Fruit fly (Drosophila melanogaster) whole organism, embryonic: ENCODE measurements around the gene CG1840.

ENCODE experiments used
- Aef1 ChIP-seq: fragments of 200-800 bp; sonication (Bioruptor generic); IDR thresholded peaks from 3 replicates; pipeline ENCODE4 v1.3.6; 2022; ENCODE audit warnings: missing biosample characterization, missing genetic modification characterization
- Atf3 ChIP-seq: fragments of 200-800 bp; sonication (Bioruptor generic); optimal IDR thresholded peaks from 3 replicates; lab custom pipeline; 2016; ENCODE audit warnings: missing biosample characterization, missing genetic modification characterization
- B-H2 ChIP-seq: fragments of 200-800 bp; sonication (Bioruptor generic); optimal IDR thresholded peaks from 2 replicates; lab custom pipeline; 2018; ENCODE audit warnings: missing biosample characterization, mild to moderate bottlenecking, missing genetic modification characterization
- CG10321 ChIP-seq: fragments of 200-800 bp; sonication (Bioruptor generic); IDR thresholded peaks from 2 replicates; pipeline ENCODE4 v1.3.6; 2022; ENCODE audit warnings: missing biosample characterization, missing genetic modification characterization
- CG11247 ChIP-seq: fragments of 200-800 bp; sonication (Bioruptor generic); IDR thresholded peaks from 2 replicates; pipeline ENCODE4 v1.3.6; 2022; ENCODE audit warnings: missing biosample characterization, missing genetic modification characterization
- CG13775 ChIP-seq: fragments of 200-800 bp; sonication (Bioruptor generic); optimal IDR thresholded peaks from 3 replicates; lab custom pipeline; 2017; ENCODE audit warnings: missing biosample characterization, mild to moderate bottlenecking, missing genetic modification characterization
- CG14014 ChIP-seq: fragments of 200-800 bp; sonication (Bioruptor generic); IDR thresholded peaks from 2 replicates; pipeline ENCODE4 v1.3.6; 2022; ENCODE audit warnings: missing biosample characterization, missing genetic modification characterization
- CG14965 ChIP-seq: fragments of 200-800 bp; sonication (Bioruptor generic); optimal IDR thresholded peaks from 2 replicates; lab custom pipeline; 2016; ENCODE audit warnings: missing biosample characterization, missing genetic modification characterization, borderline replicate concordance
- CG15514 ChIP-seq: fragments of 200-800 bp; sonication (Bioruptor generic); optimal IDR thresholded peaks from 3 replicates; lab custom pipeline; 2017; ENCODE audit warnings: missing biosample characterization, missing genetic modification characterization, mild to moderate bottlenecking, moderate library complexity, missing genetic modification reagents
- CG1647 ChIP-seq: fragments of 200-800 bp; sonication (Bioruptor generic); optimal IDR thresholded peaks from 3 replicates; lab custom pipeline; 2016; ENCODE audit warnings: missing biosample characterization, missing genetic modification characterization
- CG17802 ChIP-seq: fragments of 200-800 bp; sonication (Bioruptor generic); optimal IDR thresholded peaks from 2 replicates; lab custom pipeline; 2018; ENCODE audit warnings: missing biosample characterization, mild to moderate bottlenecking, missing genetic modification characterization, moderate library complexity
- CG30431 ChIP-seq: fragments of 200-800 bp; sonication (Bioruptor generic); optimal IDR thresholded peaks from 2 replicates; lab custom pipeline; 2017; ENCODE audit warnings: missing biosample characterization, missing genetic modification characterization
- CG31365 ChIP-seq: fragments of 200-800 bp; sonication (Bioruptor generic); optimal IDR thresholded peaks from 2 replicates; lab custom pipeline; 2018; ENCODE audit warnings: missing biosample characterization, mild to moderate bottlenecking, missing genetic modification characterization
- CG4404 ChIP-seq: fragments of 200-800 bp; sonication (Bioruptor generic); IDR thresholded peaks from 2 replicates; pipeline ENCODE4 v1.3.6; 2022; ENCODE audit warnings: missing biosample characterization, missing genetic modification characterization
- CG6175 ChIP-seq: fragments of 200-800 bp; sonication (Bioruptor generic); IDR thresholded peaks from 3 replicates; pipeline ENCODE4 v1.3.6; 2022; ENCODE audit warnings: missing biosample characterization, missing genetic modification characterization
- CG6254 ChIP-seq: fragments of 200-800 bp; sonication (Bioruptor generic); optimal IDR thresholded peaks from 3 replicates; lab custom pipeline; 2017; ENCODE audit warnings: mild to moderate bottlenecking, missing biosample characterization, missing genetic modification reagents, missing genetic modification characterization
- CG6272 ChIP-seq: fragments of 200-800 bp; sonication (Bioruptor generic); IDR thresholded peaks from 2 replicates; pipeline ENCODE4 v1.3.6; 2022; ENCODE audit warnings: missing biosample characterization, missing genetic modification characterization
- CG7271 ChIP-seq: fragments of 200-800 bp; sonication (Bioruptor generic); optimal IDR thresholded peaks from 2 replicates; lab custom pipeline; 2018; ENCODE audit warnings: missing biosample characterization, mild to moderate bottlenecking, missing genetic modification characterization, moderate library complexity
- CG7556 ChIP-seq: fragments of 200-800 bp; sonication (Bioruptor generic); optimal IDR thresholded peaks from 2 replicates; lab custom pipeline; 2017; ENCODE audit warnings: missing biosample characterization, mild to moderate bottlenecking, missing genetic modification characterization
- CG9932 ChIP-seq: fragments of 200-800 bp; sonication (Bioruptor generic); IDR thresholded peaks from 2 replicates; pipeline ENCODE4 v1.3.6; 2022; ENCODE audit warnings: missing biosample characterization, missing genetic modification characterization
- CkIIα-i1 ChIP-seq: fragments of 200-800 bp; sonication (Bioruptor generic); IDR thresholded peaks from 2 replicates; pipeline ENCODE4 v1.3.6; 2022; ENCODE audit warnings: missing biosample characterization, missing genetic modification characterization
- Dip2 ChIP-seq: fragments of 200-800 bp; sonication (Bioruptor generic); IDR thresholded peaks from 2 replicates; pipeline ENCODE4 v1.3.6; 2022; ENCODE audit warnings: missing biosample characterization, missing genetic modification characterization
- Dp ChIP-seq: fragments of 200-800 bp; sonication (Bioruptor generic); optimal IDR thresholded peaks from 2 replicates; lab custom pipeline; 2018; ENCODE audit warnings: missing biosample characterization, mild to moderate bottlenecking, missing genetic modification characterization, moderate library complexity
- Fer3 ChIP-seq: fragments of 200-800 bp; sonication (Bioruptor generic); optimal IDR thresholded peaks from 2 replicates; lab custom pipeline; 2018; ENCODE audit warnings: missing biosample characterization, mild to moderate bottlenecking, missing genetic modification characterization, moderate library complexity
- HmgD ChIP-seq: fragments of 200-800 bp; sonication (Bioruptor generic); optimal IDR thresholded peaks from 3 replicates; lab custom pipeline; 2016; ENCODE audit warnings: missing biosample characterization, missing genetic modification characterization
- Max ChIP-seq: fragments of 200-800 bp; sonication (Bioruptor generic); optimal IDR thresholded peaks from 2 replicates; lab custom pipeline; 2016; ENCODE audit warnings: missing biosample characterization, mild to moderate bottlenecking, missing genetic modification characterization
- Neu2 ChIP-seq: fragments of 200-800 bp; sonication (Bioruptor generic); optimal IDR thresholded peaks from 3 replicates; lab custom pipeline; 2016; ENCODE audit warnings: missing biosample characterization, missing genetic modification characterization, borderline replicate concordance
- Ptx1 ChIP-seq: fragments of 200-800 bp; sonication (Bioruptor generic); IDR thresholded peaks from 2 replicates; pipeline ENCODE4 v1.3.6; 2022; ENCODE audit warnings: missing biosample characterization, missing genetic modification characterization
- Sin3A ChIP-seq: fragments of >200 bp; optimal IDR thresholded peaks from 2 replicates; lab custom pipeline; 2018
- btn ChIP-seq: fragments of 200-800 bp; sonication (Bioruptor generic); optimal IDR thresholded peaks from 2 replicates; lab custom pipeline; 2016; ENCODE audit warnings: missing biosample characterization, missing genetic modification characterization
- chif ChIP-seq, 2 experiments: fragments of 200-800 bp; sonication (Bioruptor generic); optimal IDR thresholded peaks; 3 replicates each; lab custom pipeline; 2016; ENCODE audit warnings: missing biosample characterization in 2 of 2, missing genetic modification characterization in 2 of 2
- crc ChIP-seq: fragments of 200-800 bp; sonication (Bioruptor generic); optimal IDR thresholded peaks from 2 replicates; lab custom pipeline; 2016; ENCODE audit warnings: missing biosample characterization, missing genetic modification characterization
- disco-r ChIP-seq: fragments of 200-800 bp; sonication (Bioruptor generic); optimal IDR thresholded peaks from 2 replicates; lab custom pipeline; 2016; ENCODE audit warnings: missing biosample characterization, missing genetic modification characterization
- emc ChIP-seq: fragments of 200-800 bp; sonication (Bioruptor generic); optimal IDR thresholded peaks from 2 replicates; lab custom pipeline; 2016; ENCODE audit warnings: missing biosample characterization, missing genetic modification characterization
- fd102C ChIP-seq: fragments of 200-800 bp; sonication (Bioruptor generic); optimal IDR thresholded peaks from 2 replicates; lab custom pipeline; 2018; ENCODE audit warnings: missing biosample characterization, mild to moderate bottlenecking, missing genetic modification characterization, moderate library complexity
- fd64A ChIP-seq: fragments of 200-800 bp; sonication (Bioruptor generic); optimal IDR thresholded peaks from 3 replicates; lab custom pipeline; 2018; ENCODE audit warnings: missing biosample characterization, mild to moderate bottlenecking, missing genetic modification characterization
- gce ChIP-seq: fragments of 200-800 bp; sonication (Bioruptor generic); IDR thresholded peaks from 3 replicates; pipeline ENCODE4 v1.3.6; 2022; ENCODE audit warnings: missing biosample characterization, missing genetic modification characterization
- grau ChIP-seq: fragments of 200-800 bp; optimal IDR thresholded peaks from 3 replicates; lab custom pipeline; 2019; ENCODE audit warnings: missing biosample characterization, mild to moderate bottlenecking, missing genetic modification characterization, moderate library complexity
- gro ChIP-seq: fragments of 200-800 bp; sonication (Bioruptor generic); optimal IDR thresholded peaks from 2 replicates; lab custom pipeline; 2016; ENCODE audit warnings: missing biosample characterization, missing genetic modification characterization
- lmd ChIP-seq: fragments of 200-800 bp; sonication (Bioruptor generic); IDR thresholded peaks from 2 replicates; pipeline ENCODE4 v1.3.6; 2022; ENCODE audit warnings: missing biosample characterization, missing genetic modification characterization
- onecut ChIP-seq: fragments of 200-800 bp; sonication (Bioruptor generic); IDR thresholded peaks from 2 replicates; pipeline ENCODE4 v1.3.6; 2022; ENCODE audit warnings: missing biosample characterization, missing genetic modification characterization
- pan ChIP-seq, 4 experiments: fragments of >200 bp in 3 of 4; fragments of 200-800 bp in 1 of 4; sonication (Bioruptor generic) in 1 of 4; optimal IDR thresholded peaks in 3 of 4; IDR thresholded peaks in 1 of 4; 2 replicates each; pipeline versions ENCODE4 v1.3.6 to Lab custom; 2017 to 2022; ENCODE audit warnings: missing biosample characterization in 2 of 4, missing genetic modification characterization in 2 of 4, mixed read lengths in 1 of 4
- pb ChIP-seq: fragments of 200-800 bp; sonication (Bioruptor generic); optimal IDR thresholded peaks from 3 replicates; lab custom pipeline; 2016; ENCODE audit warnings: missing biosample characterization, missing genetic modification characterization
- sc ChIP-seq, 3 experiments: fragments of >200 bp in 2 of 3; fragments of 200-800 bp in 1 of 3; sonication (Bioruptor generic) in 1 of 3; optimal IDR thresholded peaks; 2 replicates in 2 of 3; 3 replicates in 1 of 3; lab custom pipeline; 2017; ENCODE audit warnings: mild to moderate bottlenecking in 1 of 3, missing biosample characterization in 1 of 3, missing genetic modification characterization in 1 of 3, missing genetic modification reagents in 1 of 3
- sd ChIP-seq: fragments of 200-800 bp; sonication (Bioruptor generic); optimal IDR thresholded peaks from 3 replicates; lab custom pipeline; 2018; ENCODE audit warnings: missing biosample characterization, mild to moderate bottlenecking, missing genetic modification characterization, moderate library complexity
- sima ChIP-seq: fragments of 200-800 bp; sonication (Bioruptor generic); optimal IDR thresholded peaks from 2 replicates; lab custom pipeline; 2016; ENCODE audit warnings: missing biosample characterization, missing genetic modification characterization
- sob ChIP-seq: fragments of 200-800 bp; sonication (Bioruptor generic); IDR thresholded peaks from 2 replicates; pipeline ENCODE4 v1.3.6; 2022; ENCODE audit warnings: missing biosample characterization, missing genetic modification characterization
- trh ChIP-seq: fragments of 200-800 bp; sonication (Bioruptor generic); optimal IDR thresholded peaks from 2 replicates; lab custom pipeline; 2016; ENCODE audit warnings: missing biosample characterization, missing genetic modification characterization
- wek ChIP-seq: fragments of 200-800 bp; sonication (Bioruptor generic); optimal IDR thresholded peaks from 3 replicates; lab custom pipeline; 2018; ENCODE audit warnings: missing biosample characterization, mild to moderate bottlenecking, missing genetic modification characterization, moderate library complexity
- zen ChIP-seq: fragments of 200-800 bp; sonication (Bioruptor generic); optimal IDR thresholded peaks from 3 replicates; lab custom pipeline; 2018; ENCODE audit warnings: missing biosample characterization, mild to moderate bottlenecking, missing genetic modification characterization, moderate library complexity

The CG1840 gene

DNA sequence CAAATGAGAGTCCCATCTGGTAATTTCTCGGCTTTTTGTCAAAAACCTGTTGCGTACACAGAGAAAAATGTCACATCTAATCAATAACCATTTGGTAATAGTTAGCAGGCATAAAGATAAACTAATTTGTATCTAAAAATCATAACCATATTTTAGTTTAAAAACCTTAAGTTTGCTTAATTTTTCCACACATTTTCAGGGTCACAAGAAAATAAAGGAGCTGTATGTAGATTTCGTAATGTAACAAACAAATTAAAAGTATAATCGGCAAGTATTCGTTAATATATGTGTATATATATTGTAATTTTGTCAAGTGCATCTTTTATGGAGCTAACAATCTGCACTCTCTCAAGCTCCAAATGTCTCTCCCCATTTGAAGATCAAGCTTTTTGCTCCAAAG lies 32.8 kb downstream of the CG1840 start (continued):
- TF ChIP-seq sc (optimal IDR thresholded peaks at IDR 0.05; lab: Kevin White, UChicago) (no peak), sc (GFP tag; optimal IDR thresholded peaks at IDR 0.05; lab: Kevin White, UChicago) (peak; percentile 80), sd (tag; lab: Kevin White, UChicago) (peak; percentile 79), emc (GFP tag; lab: Kevin White, UChicago) (no peak), disco-r (peak; percentile 52), CG13775 (GFP tag; lab: Kevin White, UChicago) (peak; percentile 81), chif (GFP tag; optimal IDR thresholded peaks at IDR 0.05; lab: Kevin White, UChicago) (peak; percentile 58 to 71), Atf3 (GFP tag; lab: Kevin White, UChicago) (peak; percentile 43), Ptx1 (GFP tag; lab: Robert Waterston, UW) (peak; percentile 94), CG7271 (peak; percentile 8), CkIIα-i1 (no peak), CG6175 (GFP tag; lab: Robert Waterston, UW) (peak; percentile 82; the same call in 2 of the 3 replicates), trh (GFP tag; lab: Kevin White, UChicago) (peak; percentile 82), sima (GFP tag; lab: Kevin White, UChicago) (no peak), CG1647 (GFP tag; lab: Kevin White, UChicago) (peak; percentile 41), wek (GFP tag; lab: Kevin White, UChicago) (peak; percentile 67), gro (GFP tag; lab: Kevin White, UChicago) (peak; percentile 56), zen (tag; lab: Kevin White, UChicago) (peak; percentile 76), CG7556 (GFP tag; lab: Kevin White, UChicago) (peak; percentile 90), grau (tag; lab: Kevin White, UChicago) (peak; percentile 93), crc (GFP tag; lab: Kevin White, UChicago) (peak; percentile 63), CG31365 (tag; lab: Kevin White, UChicago) (peak; percentile 52), CG14014 (GFP tag; lab: Robert Waterston, UW) (peak; percentile 91), Aef1 (GFP tag; lab: Robert Waterston, UW) (peak; percentile 77), Fer3 (tag; lab: Kevin White, UChicago) (peak; percentile 89), CG30431 (GFP tag; lab: Kevin White, UChicago) (peak; percentile 49), Dip2 (GFP tag; lab: Robert Waterston, UW) (0 out of 2 replicates have a peak, but pooled peaks have one; percentile 19), B-H2 (peak; percentile 63), CG11247 (GFP tag; lab: Robert Waterston, UW) (peak; percentile 80), HmgD (GFP tag; lab: Kevin White, UChicago) (peak; percentile 26), btn (no peak), lmd (GFP tag; lab: Robert Waterston, UW) (peak; percentile 91), sob (peak; percentile 90), onecut (GFP tag; lab: Robert Waterston, UW) (peak; percentile 77), pan (optimal IDR thresholded peaks at IDR 0.05; lab: Kevin White, UChicago) (no peak), pan (GFP tag; optimal IDR thresholded peaks at IDR 0.05 in 1 of 2, IDR thresholded peaks at IDR 0.05 in 1 of 2) (peak in 1 of 2 experiments; percentile 90), CG6272 (GFP tag; lab: Robert Waterston, UW) (peak; percentile 81), CG17802 (tag; lab: Kevin White, UChicago) (peak; percentile 57), CG10321 (GFP tag; lab: Robert Waterston, UW) (no peak), Neu2 (GFP tag; lab: Kevin White, UChicago) (no peak), CG9932 (peak; percentile 86), fd64A (peak; percentile 71), fd102C (GFP tag; lab: Kevin White, UChicago) (peak; percentile 2), CG15514 (peak; percentile 73), Sin3A (lab: Kevin White, UChicago) (no peak), CG4404 (GFP tag; lab: Robert Waterston, UW) (peak; percentile 50), CG14965 (GFP tag; lab: Kevin White, UChicago) (no peak), gce (GFP tag; lab: Robert Waterston, UW) (peak; percentile 74; the same call in 2 of the 3 replicates), pb (GFP tag; lab: Kevin White, UChicago) (peak; percentile 28), Max (GFP tag; lab: Kevin White, UChicago) (peak; percentile 72), Dp (no peak), CG6254 (GFP tag; lab: Kevin White, UChicago) (peak; percentile 74)
